1 fruit fly cellular context compared by ENCODE assay signal in the genomic region with DNA sequence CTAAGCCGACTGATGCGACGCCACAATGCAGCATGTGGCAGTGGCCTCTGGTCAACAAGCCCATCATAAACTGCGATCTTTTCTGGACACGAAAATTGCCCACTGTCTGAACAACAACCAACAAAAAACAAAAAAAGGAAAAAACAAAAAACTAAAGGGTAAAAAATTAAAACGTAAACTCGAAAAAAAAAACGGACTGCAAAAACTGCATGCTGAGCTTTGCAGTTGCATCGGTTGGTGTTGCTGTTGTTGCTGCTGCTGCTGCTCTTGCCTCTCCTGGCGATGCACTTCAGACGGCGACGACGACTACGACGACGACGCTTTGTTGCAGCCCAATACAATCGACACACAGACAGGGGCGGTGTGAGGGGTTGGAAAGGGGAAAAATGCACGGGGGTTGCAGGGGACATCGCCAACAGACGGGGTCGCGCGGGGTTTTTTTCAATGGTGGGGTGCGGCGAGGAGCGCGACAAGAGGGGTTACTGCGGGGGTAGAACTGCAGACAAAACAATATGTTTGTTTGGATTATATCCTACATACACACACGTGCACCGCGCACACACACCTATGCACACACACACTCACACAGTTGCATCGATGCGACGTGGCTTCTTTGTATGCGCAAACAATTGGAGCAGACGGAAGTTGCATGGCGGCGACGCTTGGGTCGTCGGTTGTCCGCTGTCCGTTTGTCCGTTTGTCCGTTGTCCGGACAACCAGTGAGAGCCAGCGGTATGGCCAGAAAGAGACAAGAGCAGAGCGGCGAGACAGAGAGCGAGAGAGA.
A peak's percentile ranks its signal among the peaks of the same experiment; 100 is the strongest.
TF ChIP-seq lines count a peak whose summit lies in the region.

No protein-coding gene starts in this region.

TF ChIP-seq in whole organism, prepupa, 60 proteins besides CTCF, POLR2A, EP300 and RAD21 (continued from another document):
- TF ChIP-seq CG9139 (GFP tag; optimal IDR thresholded peaks at IDR 0.05; lab: Kevin White, UChicago) = peak; percentile 60
- no peak for TF ChIP-seq esn (GFP tag; optimal IDR thresholded peaks at IDR 0.05; lab: Kevin White, UChicago)
- TF ChIP-seq fkh (GFP tag; optimal IDR thresholded peaks at IDR 0.05; lab: Kevin White, UChicago) = no peak
- TF ChIP-seq Blimp-1 (GFP tag; optimal IDR thresholded peaks at IDR 0.05; lab: Kevin White, UChicago) = no peak
- TF ChIP-seq Eip78C (GFP tag; lab: Kevin White, UChicago) = peak; percentile 79
- TF ChIP-seq Lpt (GFP tag; optimal IDR thresholded peaks at IDR 0.05; lab: Kevin White, UChicago) = peak; percentile 37
- TF ChIP-seq vri (GFP tag; optimal IDR thresholded peaks at IDR 0.05; lab: Kevin White, UChicago) = no peak
- TF ChIP-seq dsx (GFP tag; optimal IDR thresholded peaks at IDR 0.05; lab: Kevin White, UChicago; ENCODE audit: poor library complexity, severe bottlenecking) = peak; percentile 86
- TF ChIP-seq eg (GFP tag; IDR thresholded peaks at IDR 0.05; lab: Robert Waterston, UW) = 0 out of 3 replicates have a peak, but pooled peaks have one; percentile 19
- peak; percentile 40 for TF ChIP-seq CG10669 (GFP tag; optimal IDR thresholded peaks at IDR 0.05; lab: Kevin White, UChicago)
- no peak for TF ChIP-seq Eip93F (GFP tag; optimal IDR thresholded peaks at IDR 0.05; lab: Kevin White, UChicago)
- TF ChIP-seq Smox (GFP tag; optimal IDR thresholded peaks at IDR 0.05; lab: Kevin White, UChicago) = no peak
- TF ChIP-seq CG7368 (GFP tag; optimal IDR thresholded peaks at IDR 0.05; lab: Kevin White, UChicago) = no peak
- TF ChIP-seq CG6792 (GFP tag; optimal IDR thresholded peaks at IDR 0.05; lab: Kevin White, UChicago) = peak; percentile 33
- TF ChIP-seq CG3032 (tag; optimal IDR thresholded peaks at IDR 0.05; lab: Kevin White, UChicago) = peak; percentile 6
TF ChIP-seq in whole organism, prepupa: peak in this region for 18.
